Fruit fly (Drosophila melanogaster) whole organism, embryonic: ENCODE measurements around the gene CG3040.
A peak's percentile ranks its signal among the peaks of the same experiment; 100 is the strongest.

Experiments used
- Ada2b ChIP-seq: fragments of 200-800 bp; sonication (Bioruptor generic); IDR thresholded peaks from 2 replicates; pipeline ENCODE4 v1.3.6; 2022; ENCODE audit warnings: missing biosample characterization, missing genetic modification characterization
- Aef1 ChIP-seq: fragments of 200-800 bp; sonication (Bioruptor generic); IDR thresholded peaks from 3 replicates; pipeline ENCODE4 v1.3.6; 2022; ENCODE audit warnings: missing biosample characterization, missing genetic modification characterization
- Bgb ChIP-seq: fragments of 200-800 bp; sonication (Bioruptor generic); IDR thresholded peaks from 2 replicates; pipeline ENCODE4 v1.3.6; 2022; ENCODE audit warnings: missing biosample characterization, missing genetic modification characterization; ENCODE audit not compliant: partially characterized antibody
- CG10366 ChIP-seq: fragments of 200-800 bp; sonication (Bioruptor generic); IDR thresholded peaks from 2 replicates; pipeline ENCODE4 v1.3.6; 2022; ENCODE audit warnings: missing biosample characterization, missing genetic modification characterization
- CG12299 ChIP-seq: fragments of 200-800 bp; sonication (Bioruptor generic); optimal IDR thresholded peaks from 2 replicates; lab custom pipeline; 2018; ENCODE audit warnings: missing biosample characterization, mild to moderate bottlenecking, missing genetic modification characterization
- CG13296 ChIP-seq: fragments of 200-800 bp; sonication (Bioruptor generic); optimal IDR thresholded peaks from 3 replicates; lab custom pipeline; 2018; ENCODE audit warnings: missing biosample characterization, mild to moderate bottlenecking, missing genetic modification characterization
- CG15696 ChIP-seq: fragments of 200-800 bp; sonication (Bioruptor generic); optimal IDR thresholded peaks from 2 replicates; lab custom pipeline; 2019; ENCODE audit warnings: missing biosample characterization, mild to moderate bottlenecking, missing genetic modification characterization, moderate library complexity
- CG17802 ChIP-seq: fragments of 200-800 bp; sonication (Bioruptor generic); optimal IDR thresholded peaks from 2 replicates; lab custom pipeline; 2018; ENCODE audit warnings: missing biosample characterization, mild to moderate bottlenecking, missing genetic modification characterization, moderate library complexity
- CG18011 ChIP-seq: fragments of 200-800 bp; sonication (Bioruptor generic); optimal IDR thresholded peaks from 2 replicates; lab custom pipeline; 2017; ENCODE audit warnings: missing biosample characterization, missing genetic modification characterization, mild to moderate bottlenecking, moderate library complexity, missing genotype
- CG18619 ChIP-seq: fragments of 200-800 bp; sonication (Bioruptor generic); optimal IDR thresholded peaks from 3 replicates; lab custom pipeline; 2017; ENCODE audit warnings: missing biosample characterization, mild to moderate bottlenecking, missing genetic modification characterization
- CG2199 ChIP-seq: fragments of 200-800 bp; sonication (Bioruptor generic); IDR thresholded peaks from 3 replicates; pipeline ENCODE4 v1.3.6; 2022; ENCODE audit warnings: missing biosample characterization, missing genetic modification characterization
- CG3065 ChIP-seq: fragments of 200-800 bp; sonication (Bioruptor generic); optimal IDR thresholded peaks from 2 replicates; lab custom pipeline; 2016; ENCODE audit warnings: missing biosample characterization, missing genetic modification characterization
- CG31224 ChIP-seq: fragments of 200-800 bp; sonication (Bioruptor generic); IDR thresholded peaks from 2 replicates; pipeline ENCODE4 v1.3.6; 2022; ENCODE audit warnings: missing biosample characterization, missing genetic modification characterization
- CG34224 ChIP-seq: fragments of 200-800 bp; sonication (Bioruptor generic); IDR thresholded peaks from 3 replicates; pipeline ENCODE4 v1.3.6; 2022; ENCODE audit warnings: missing biosample characterization, missing genetic modification characterization; ENCODE audit not compliant: partially characterized antibody
- CG34376 ChIP-seq: fragments of 200-800 bp; sonication (Bioruptor generic); optimal IDR thresholded peaks from 2 replicates; lab custom pipeline; 2018; ENCODE audit warnings: missing biosample characterization, mild to moderate bottlenecking, missing genetic modification characterization
- CG34422 ChIP-seq: fragments of 200-800 bp; sonication (Bioruptor generic); IDR thresholded peaks from 3 replicates; pipeline ENCODE4 v1.3.6; 2022; ENCODE audit warnings: missing biosample characterization, missing genetic modification characterization
- CG42726 ChIP-seq: fragments of 200-800 bp; sonication (Bioruptor generic); IDR thresholded peaks from 2 replicates; pipeline ENCODE4 v1.3.6; 2022; ENCODE audit warnings: missing biosample characterization, missing genetic modification characterization; ENCODE audit not compliant: partially characterized antibody
- CG8765 ChIP-seq: fragments of 200-800 bp; sonication (Bioruptor generic); IDR thresholded peaks from 2 replicates; pipeline ENCODE4 v1.3.6; 2022; ENCODE audit warnings: missing biosample characterization, missing genetic modification characterization
- CG9817 ChIP-seq: fragments of 200-800 bp; sonication (Bioruptor generic); optimal IDR thresholded peaks from 2 replicates; lab custom pipeline; 2018; ENCODE audit warnings: missing biosample characterization, mild to moderate bottlenecking, missing genetic modification characterization, moderate library complexity
- CG9932 ChIP-seq: fragments of 200-800 bp; sonication (Bioruptor generic); IDR thresholded peaks from 2 replicates; pipeline ENCODE4 v1.3.6; 2022; ENCODE audit warnings: missing biosample characterization, missing genetic modification characterization
- CHES-1-like ChIP-seq: fragments of 200-800 bp; sonication (Bioruptor generic); optimal IDR thresholded peaks from 2 replicates; lab custom pipeline; 2016; ENCODE audit warnings: missing biosample characterization, missing genetic modification characterization
- Dad ChIP-seq: fragments of 200-800 bp; sonication (Bioruptor generic); optimal IDR thresholded peaks from 3 replicates; lab custom pipeline; 2016; ENCODE audit warnings: missing biosample characterization, missing genetic modification characterization
- E2f1 ChIP-seq: fragments of 200-800 bp; sonication (Bioruptor generic); IDR thresholded peaks from 2 replicates; pipeline ENCODE4 v1.3.6; 2022; ENCODE audit warnings: missing biosample characterization, missing genetic modification characterization
- HLH3B ChIP-seq: fragments of 200-800 bp; sonication (Bioruptor generic); IDR thresholded peaks from 2 replicates; pipeline ENCODE4 v1.3.6; 2022; ENCODE audit warnings: missing biosample characterization, missing genetic modification characterization
- HLH4C ChIP-seq: fragments of 200-800 bp; sonication (Bioruptor generic); IDR thresholded peaks from 3 replicates; pipeline ENCODE4 v1.3.6; 2022; ENCODE audit warnings: missing biosample characterization, missing genetic modification characterization; ENCODE audit not compliant: partially characterized antibody
- HLHmδ ChIP-seq: fragments of 200-800 bp; sonication (Bioruptor generic); optimal IDR thresholded peaks from 2 replicates; lab custom pipeline; 2018; ENCODE audit warnings: missing biosample characterization, mild to moderate bottlenecking, missing genetic modification characterization, moderate library complexity
- Jarid2 ChIP-seq: fragments of 200-800 bp; sonication (Bioruptor generic); optimal IDR thresholded peaks from 3 replicates; lab custom pipeline; 2017; ENCODE audit warnings: mild to moderate bottlenecking, missing biosample characterization, missing genetic modification reagents, missing genetic modification characterization
- Lhr ChIP-seq: fragments of 200-800 bp; sonication (Bioruptor generic); optimal IDR thresholded peaks from 3 replicates; lab custom pipeline; 2017; ENCODE audit warnings: mild to moderate bottlenecking, missing biosample characterization, missing genetic modification reagents, missing genetic modification characterization
- MBD-R2 ChIP-seq: fragments of 200-800 bp; sonication (Bioruptor generic); IDR thresholded peaks from 2 replicates; pipeline ENCODE4 v1.3.6; 2022; ENCODE audit warnings: missing biosample characterization, missing genetic modification characterization
- Rx ChIP-seq: fragments of 200-800 bp; sonication (Bioruptor generic); IDR thresholded peaks from 2 replicates; pipeline ENCODE4 v1.3.6; 2022; ENCODE audit warnings: missing biosample characterization, missing genetic modification characterization
- az2 ChIP-seq: fragments of 200-800 bp; sonication (Bioruptor generic); optimal IDR thresholded peaks from 3 replicates; lab custom pipeline; 2016; ENCODE audit warnings: missing biosample characterization, missing genetic modification characterization
- cwo ChIP-seq: fragments of 200-800 bp; sonication (Bioruptor generic); optimal IDR thresholded peaks from 3 replicates; lab custom pipeline; 2017; ENCODE audit warnings: missing biosample characterization, missing genetic modification characterization, mild to moderate bottlenecking, moderate library complexity, missing genetic modification reagents
- dmrt11E ChIP-seq: fragments of 200-800 bp; sonication (Bioruptor generic); optimal IDR thresholded peaks from 3 replicates; lab custom pipeline; 2018; ENCODE audit warnings: missing biosample characterization, mild to moderate bottlenecking, missing genetic modification characterization, moderate library complexity
- dmrt99B ChIP-seq: fragments of 200-800 bp; sonication (Bioruptor generic); optimal IDR thresholded peaks from 2 replicates; lab custom pipeline; 2018; ENCODE audit warnings: missing biosample characterization, mild to moderate bottlenecking, missing genetic modification characterization, moderate library complexity
- eve ChIP-seq, 2 experiments: fragments of >200 bp; optimal IDR thresholded peaks; 2 replicates each; lab custom pipeline; 2017; ENCODE audit warnings: missing biosample characterization in 2 of 2, missing genetic modification characterization in 2 of 2
- exex ChIP-seq: fragments of 200-800 bp; sonication (Bioruptor generic); optimal IDR thresholded peaks from 4 replicates; lab custom pipeline; 2018; ENCODE audit warnings: missing biosample characterization, mild to moderate bottlenecking, missing genetic modification characterization, moderate library complexity
- hkb ChIP-seq, 2 experiments: fragments of 200-800 bp in 1 of 2; fragments of >200 bp in 1 of 2; sonication (Bioruptor generic) in 1 of 2; IDR thresholded peaks in 1 of 2; optimal IDR thresholded peaks in 1 of 2; 2 replicates each; pipeline versions ENCODE4 v1.3.6 to Lab custom; 2017 to 2022; ENCODE audit warnings: missing biosample characterization in 1 of 2, missing genetic modification characterization in 1 of 2
- lbe ChIP-seq: fragments of 200-800 bp; sonication (Bioruptor generic); optimal IDR thresholded peaks from 2 replicates; lab custom pipeline; 2016; ENCODE audit warnings: missing biosample characterization, mild to moderate bottlenecking, missing genetic modification characterization
- lilli ChIP-seq: fragments of 200-800 bp; sonication (Bioruptor generic); optimal IDR thresholded peaks from 3 replicates; lab custom pipeline; 2016; ENCODE audit warnings: missing biosample characterization, missing genetic modification characterization
- luna ChIP-seq: fragments of 200-800 bp; sonication (Bioruptor generic); optimal IDR thresholded peaks from 2 replicates; lab custom pipeline; 2016; ENCODE audit warnings: missing biosample characterization, missing genetic modification characterization
- prd ChIP-seq, 3 experiments: fragments of >200 bp in 2 of 3; fragments of 200-800 bp in 1 of 3; sonication (Bioruptor generic) in 1 of 3; optimal IDR thresholded peaks in 2 of 3; IDR thresholded peaks in 1 of 3; 2 replicates in 2 of 3; 3 replicates in 1 of 3; pipeline versions ENCODE4 v1.3.6 to Lab custom; 2017 to 2022; ENCODE audit warnings: missing biosample characterization in 1 of 3, missing genetic modification characterization in 1 of 3
- pros ChIP-seq: fragments of 200-800 bp; sonication (Bioruptor generic); optimal IDR thresholded peaks from 3 replicates; lab custom pipeline; 2019; ENCODE audit warnings: missing biosample characterization, mild to moderate bottlenecking, missing genetic modification characterization, moderate library complexity
- sens ChIP-seq: fragments of 200-800 bp; sonication (Bioruptor generic); peaks from one replicate; lab custom pipeline; 2016; ENCODE audit warnings: missing biosample characterization, missing genetic modification characterization
- seq ChIP-seq: fragments of 200-800 bp; sonication (Bioruptor generic); IDR thresholded peaks from 2 replicates; pipeline ENCODE4 v1.3.6; 2022; ENCODE audit warnings: missing biosample characterization, missing genetic modification characterization
- shn ChIP-seq: fragments of 200-800 bp; sonication (Bioruptor generic); optimal IDR thresholded peaks from 3 replicates; lab custom pipeline; 2016; ENCODE audit warnings: missing biosample characterization, missing genetic modification characterization
- slbo ChIP-seq: fragments of 200-800 bp; sonication (Bioruptor generic); IDR thresholded peaks from 2 replicates; pipeline ENCODE4 v1.3.6; 2022; ENCODE audit warnings: missing biosample characterization, missing genetic modification characterization
- sna ChIP-seq: fragments of 200-800 bp; sonication (Bioruptor generic); IDR thresholded peaks from 2 replicates; pipeline ENCODE4 v1.3.6; 2022; ENCODE audit warnings: missing biosample characterization, missing genetic modification characterization; ENCODE audit not compliant: partially characterized antibody
- tgo ChIP-seq: fragments of 200-800 bp; sonication (Bioruptor generic); IDR thresholded peaks from 3 replicates; pipeline ENCODE4 v1.3.6; 2022; ENCODE audit warnings: missing biosample characterization, missing genetic modification characterization
- trem ChIP-seq: fragments of 200-800 bp; optimal IDR thresholded peaks from 3 replicates; lab custom pipeline; 2019; ENCODE audit warnings: missing biosample characterization, mild to moderate bottlenecking, missing genetic modification characterization, moderate library complexity
- wek ChIP-seq: fragments of 200-800 bp; sonication (Bioruptor generic); optimal IDR thresholded peaks from 3 replicates; lab custom pipeline; 2018; ENCODE audit warnings: missing biosample characterization, mild to moderate bottlenecking, missing genetic modification characterization, moderate library complexity

CG3040 gene

dm6 chrX:6990105-6990504, 16.9 kb upstream of the CG3040 start (continued):
- TF ChIP-seq CG34376 (GFP tag; lab: Kevin White, UChicago) (no peak), CG13296 (GFP tag; lab: Kevin White, UChicago) (no peak), pros (GFP tag; lab: Kevin White, UChicago) (no peak), CG17802 (tag; lab: Kevin White, UChicago) (no peak), CG9932 (0 out of 2 replicates have a peak, but pooled peaks have one; percentile 20), MBD-R2 (no peak), exex (tag; lab: Kevin White, UChicago) (no peak), hkb (optimal IDR thresholded peaks at IDR 0.05; lab: Kevin White, UChicago) (no peak), hkb (GFP tag; IDR thresholded peaks at IDR 0.05; lab: Robert Waterston, UW) (no peak), E2f1 (GFP tag; lab: Robert Waterston, UW) (no peak), CG12299 (tag; lab: Kevin White, UChicago) (no peak), cwo (GFP tag; lab: Kevin White, UChicago) (no peak), CG10366 (no peak), sna (GFP tag; lab: Robert Waterston, UW) (no peak), CG31224 (no peak), CG9817 (tag; lab: Kevin White, UChicago) (no peak), dmrt11E (tag; lab: Kevin White, UChicago) (peak; percentile 10), Lhr (GFP tag; lab: Kevin White, UChicago) (no peak), trem (tag; lab: Kevin White, UChicago) (no peak), CHES-1-like (no peak), CG8765 (GFP tag; lab: Robert Waterston, UW) (no peak), CG2199 (GFP tag; lab: Robert Waterston, UW) (0 out of 3 replicates have a peak, but pooled peaks have one; percentile 59), CG34422 (GFP tag; lab: Robert Waterston, UW) (no peak), Ada2b (GFP tag; lab: Robert Waterston, UW) (no peak), Bgb (GFP tag; lab: Robert Waterston, UW) (no peak), seq (no peak), shn (GFP tag; lab: Kevin White, UChicago) (no peak), slbo (GFP tag; lab: Robert Waterston, UW) (0 out of 2 replicates have a peak, but pooled peaks have one; percentile 28), CG18619 (GFP tag; lab: Kevin White, UChicago) (no peak), CG42726 (no peak), Dad (GFP tag; lab: Kevin White, UChicago) (no peak), CG18011 (GFP tag; lab: Kevin White, UChicago) (no peak), sens (GFP tag; lab: Kevin White, UChicago) (peak; percentile 12), HLHmδ (no peak), tgo (GFP tag; lab: Robert Waterston, UW) (0 out of 3 replicates have a peak, but pooled peaks have one; percentile 32), az2 (GFP tag; lab: Kevin White, UChicago) (no peak), luna (GFP tag; lab: Kevin White, UChicago) (no peak), HLH3B (GFP tag; lab: Robert Waterston, UW) (no peak), eve (GFP tag; optimal IDR thresholded peaks at IDR 0.05; lab: Kevin White, UChicago) (peak in 1 of 2 experiments; percentile 38), lbe (GFP tag; lab: Kevin White, UChicago) (peak; percentile 20), prd (optimal IDR thresholded peaks at IDR 0.05; lab: Kevin White, UChicago) (no peak), prd (GFP tag; IDR thresholded peaks at IDR 0.05; lab: Robert Waterston, UW) (no peak), CG15696 (tag; lab: Kevin White, UChicago) (no peak), dmrt99B (peak; percentile 31), Rx (no peak), wek (no peak), Jarid2 (no peak), CG34224 (GFP tag; lab: Robert Waterston, UW) (no peak), lilli (GFP tag; lab: Kevin White, UChicago) (peak; percentile 19), HLH4C (GFP tag; lab: Robert Waterston, UW) (no peak), CG3065 (GFP tag; lab: Kevin White, UChicago) (no peak), Aef1 (GFP tag; lab: Robert Waterston, UW) (no peak)
